Fruit fly (Drosophila melanogaster): ENCODE data around the gene Naa60.

The Naa60 gene

dm6 chr3L:9726707-9727106 lies at the start of gene Naa60:
Gene Naa60 (plus strand): TSS chr3L:9726895.
- TF ChIP-seq GATAd (GFP tag; optimal IDR thresholded peaks at IDR 0.05) (no peak), Myc (optimal IDR thresholded peaks at IDR 0.05) (no peak), Rel (GFP tag; optimal IDR thresholded peaks at IDR 0.05) (no peak), Rel (tag; optimal IDR thresholded peaks at IDR 0.05) (peak; percentile 62), HLH106 (tag; optimal IDR thresholded peaks at IDR 0.05) (peak; percentile 4)

- no peak for TF ChIP-seq woc (GFP tag; optimal IDR thresholded peaks at IDR 0.05)
- TF ChIP-seq tai (GFP tag; optimal IDR thresholded peaks at IDR 0.05): no peak
- TF ChIP-seq Rel (GFP tag; optimal IDR thresholded peaks at IDR 0.05): no peak
- peak; percentile 60 for TF ChIP-seq Rel (tag; optimal IDR thresholded peaks at IDR 0.05)
Measured at dm6 chr3L:9677260-9677659, 49.4 kb upstream of the Naa60 start.

dm6 chr3L:9678007-9678497 lies 48.6 kb upstream of the Naa60 start:
- peak; percentile 17 for TF ChIP-seq rgr (GFP tag; optimal IDR thresholded peaks at IDR 0.05)
- TF ChIP-seq lola (GFP tag; optimal IDR thresholded peaks at IDR 0.05): no peak
- no peak for TF ChIP-seq Rel (GFP tag; optimal IDR thresholded peaks at IDR 0.05)
- TF ChIP-seq Rel (tag; optimal IDR thresholded peaks at IDR 0.05): peak; percentile 5
- TF ChIP-seq Jra (GFP tag; optimal IDR thresholded peaks at IDR 0.05): peak; percentile 80
- no peak for TF ChIP-seq fru (GFP tag; optimal IDR thresholded peaks at IDR 0.05)
- no peak for TF ChIP-seq brk (GFP tag; optimal IDR thresholded peaks at IDR 0.05)
- TF ChIP-seq Hnf4 (GFP tag; optimal IDR thresholded peaks at IDR 0.05): no peak
- peak; percentile 29 for TF ChIP-seq ey (GFP tag; optimal IDR thresholded peaks at IDR 0.05)
- peak in 1 of 2 experiments; percentile 29 for TF ChIP-seq foxo (GFP tag; optimal IDR thresholded peaks at IDR 0.05)
- TF ChIP-seq Abd-B (GFP tag; optimal IDR thresholded peaks at IDR 0.05): no peak
- peak; percentile 54 for TF ChIP-seq Dif (GFP tag; optimal IDR thresholded peaks at IDR 0.05; ENCODE audit: partially characterized antibody)
- TF ChIP-seq h (GFP tag; optimal IDR thresholded peaks at IDR 0.05): peak; percentile 42
- TF ChIP-seq CG32264 (GFP tag; optimal IDR thresholded peaks at IDR 0.05): no peak
- peak; percentile 71 for TF ChIP-seq psq (GFP tag; optimal IDR thresholded peaks at IDR 0.05)
- no peak for TF ChIP-seq CG9705 (GFP tag; optimal IDR thresholded peaks at IDR 0.05)
- TF ChIP-seq Myc (optimal IDR thresholded peaks at IDR 0.05): no peak
- TF ChIP-seq pan (optimal IDR thresholded peaks at IDR 0.05): no peak
- no peak for TF ChIP-seq HLH106 (tag; optimal IDR thresholded peaks at IDR 0.05)
- no peak for TF ChIP-seq Hr83 (GFP tag; optimal IDR thresholded peaks at IDR 0.05; ENCODE audit: poor library complexity, severe bottlenecking)
- no peak for TF ChIP-seq Hr78 (GFP tag; optimal IDR thresholded peaks at IDR 0.05)
- TF ChIP-seq Sp1 (GFP tag; optimal IDR thresholded peaks at IDR 0.05): no peak
- peak; percentile 5 for TF ChIP-seq br (GFP tag; optimal IDR thresholded peaks at IDR 0.05)
- peak; percentile 25 for TF ChIP-seq woc (GFP tag; optimal IDR thresholded peaks at IDR 0.05)
- TF ChIP-seq dmrt93B (GFP tag; optimal IDR thresholded peaks at IDR 0.05): no peak
- TF ChIP-seq usp (GFP tag; optimal IDR thresholded peaks at IDR 0.05): no peak

dm6 chr3L:9678994-9679393 lies 47.7 kb upstream of the Naa60 start, which contains the start of the genes fry and CG16717:
Gene fry (minus strand): TSS chr3L:9679103.
Gene CG16717 (plus strand): TSS chr3L:9679201.
- TF ChIP-seq sage (GFP tag; optimal IDR thresholded peaks at IDR 0.05) (peak; percentile 38), woc (GFP tag; optimal IDR thresholded peaks at IDR 0.05) (no peak)

- TF ChIP-seq Hr78 (GFP tag; optimal IDR thresholded peaks at IDR 0.05): no peak
- no peak for TF ChIP-seq CrebA (GFP tag; optimal IDR thresholded peaks at IDR 0.05; ENCODE audit: borderline replicate concordance)
- TF ChIP-seq ey (GFP tag; optimal IDR thresholded peaks at IDR 0.05): no peak
- TF ChIP-seq woc (GFP tag; optimal IDR thresholded peaks at IDR 0.05): no peak
- no peak for TF ChIP-seq Mio (GFP tag; optimal IDR thresholded peaks at IDR 0.05)
- no peak for TF ChIP-seq lola (GFP tag; optimal IDR thresholded peaks at IDR 0.05)
- TF ChIP-seq dsf (GFP tag; optimal IDR thresholded peaks at IDR 0.05; ENCODE audit: borderline replicate concordance): no peak
- TF ChIP-seq Dfd (GFP tag; optimal IDR thresholded peaks at IDR 0.05): no peak
- TF ChIP-seq Jra (GFP tag; optimal IDR thresholded peaks at IDR 0.05): no peak
- TF ChIP-seq pan (optimal IDR thresholded peaks at IDR 0.05): no peak
- no peak for TF ChIP-seq Rel (GFP tag; optimal IDR thresholded peaks at IDR 0.05)
- no peak for TF ChIP-seq Rel (tag; optimal IDR thresholded peaks at IDR 0.05)
- TF ChIP-seq CG32264 (GFP tag; optimal IDR thresholded peaks at IDR 0.05): no peak
- TF ChIP-seq rgr (GFP tag; optimal IDR thresholded peaks at IDR 0.05): no peak
- TF ChIP-seq usp (GFP tag; optimal IDR thresholded peaks at IDR 0.05): no peak
- TF ChIP-seq dmrt93B (GFP tag; optimal IDR thresholded peaks at IDR 0.05): no peak
- no peak for TF ChIP-seq Dif (GFP tag; optimal IDR thresholded peaks at IDR 0.05; ENCODE audit: partially characterized antibody)
- no peak for TF ChIP-seq Myc (optimal IDR thresholded peaks at IDR 0.05)
- no peak for TF ChIP-seq dl (GFP tag; optimal IDR thresholded peaks at IDR 0.05; ENCODE audit: insufficient read depth in 1 of 2, partially characterized antibody in 2 of 2)
Measured at dm6 chr3L:9680968-9681367, 45.7 kb upstream of the Naa60 start, which contains the start of gene alphaTub67C. Gene alphaTub67C (plus strand): TSS chr3L:9681268.

All from whole organism, wandering third instar larva.